Worm (Caenorhabditis elegans) whole organism, L4/young adult: Measurements from ENCODE around the gene K08D8.1.
"Not testable (repeated sequence)": the region's sequence is repeated elsewhere in the genome, so short reads cannot be mapped to it uniquely, and the experiment has no call there.

Source experiments
- W03F9.2 ChIP-seq: fragments of 150-350 bp; optimal IDR thresholded peaks from 2 replicates; lab custom pipeline; 2014; ENCODE audit warnings: missing biosample characterization, missing genetic modification characterization
- dao-5 ChIP-seq: sonication (generic microtip); optimal IDR thresholded peaks from 2 replicates; lab custom pipeline; 2016; ENCODE audit warnings: missing genotype, missing genetic modification characterization, moderate library complexity, missing compliant biosample characterization
- him-1 ChIP-seq: sonication (generic microtip); optimal IDR thresholded peaks from 2 replicates; lab custom pipeline; 2016; ENCODE audit warnings: missing genotype, missing genetic modification reagents, missing genetic modification characterization, missing compliant biosample characterization

Gene K08D8.1

DNA sequence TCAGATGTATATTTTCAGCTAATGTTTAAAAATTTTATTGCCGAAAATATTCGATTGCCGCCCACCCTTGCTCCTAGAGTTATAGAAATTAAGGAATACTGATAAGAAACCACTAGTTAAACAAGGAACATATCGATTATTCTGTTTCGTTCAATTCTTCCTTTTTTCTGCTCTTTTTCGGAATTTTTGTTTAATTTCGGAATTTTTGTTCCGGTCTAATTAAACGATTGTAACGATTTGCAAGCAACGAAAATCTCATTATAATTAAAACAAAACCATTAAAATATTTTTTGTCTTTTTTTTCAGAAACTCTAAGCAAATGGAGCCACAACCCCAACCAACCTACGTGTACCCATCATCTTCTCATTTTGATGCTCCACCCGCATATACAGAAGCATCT lies at the start of gene K08D8.1:
Gene K08D8.1, plus strand, starts transcription at position 301 of the 400 bp plus-strand sequence.
- TF ChIP-seq dao-5 (tag; lab: Kevin White, UChicago) (no peak), W03F9.2 (tag; lab: Kevin White, UChicago) (no peak), him-1 (tag; lab: Kevin White, UChicago) (no peak)

DNA sequence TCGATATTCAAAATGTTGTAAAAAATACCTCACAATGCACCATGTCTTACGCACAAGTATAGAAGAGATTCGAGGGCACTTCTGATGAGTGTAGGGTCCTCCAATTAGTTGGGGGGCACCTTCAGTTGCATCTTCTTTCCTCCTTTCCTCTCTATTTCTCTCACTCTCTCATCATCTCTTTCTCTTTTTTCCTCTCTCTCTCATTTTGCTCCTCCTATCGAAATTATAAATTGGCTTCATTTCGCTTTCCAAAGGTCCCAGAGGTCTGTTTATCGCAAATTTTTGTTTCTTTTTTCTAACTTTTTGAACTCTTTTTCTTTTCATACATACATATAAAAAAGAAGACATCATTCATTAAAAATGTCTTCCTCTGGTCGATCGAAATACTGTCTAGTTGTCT lies 49.4 kb upstream of the K08D8.1 start:
- TF ChIP-seq W03F9.2 (tag; lab: Kevin White, UChicago) (no peak), dao-5 (tag; lab: Kevin White, UChicago) (no peak), him-1 (tag; lab: Kevin White, UChicago) (no peak)

DNA sequence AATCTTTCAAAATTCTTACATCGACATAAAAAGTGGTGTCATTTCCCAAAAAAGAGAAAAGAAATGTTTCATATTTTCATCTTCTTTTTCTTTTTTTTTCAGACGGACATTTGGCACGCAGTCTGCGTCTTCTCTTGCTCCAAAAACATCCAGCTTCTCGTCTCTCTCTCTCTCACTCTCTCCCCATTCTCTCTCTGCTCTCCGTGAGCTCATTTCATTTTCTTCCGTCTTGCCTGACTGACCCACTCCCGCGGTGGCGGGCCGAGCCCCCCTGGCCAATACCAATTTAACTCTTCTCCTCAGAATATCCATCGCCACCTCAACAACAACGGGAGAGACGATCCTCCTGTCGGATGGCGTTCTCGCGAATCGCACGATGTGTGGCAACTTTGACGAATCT lies 46.7 kb upstream of the K08D8.1 start, which contains the start of gene txt-19:
Gene txt-19, plus strand, starts transcription at position 304 of the 400 bp plus-strand sequence.
- TF ChIP-seq him-1 (tag; lab: Kevin White, UChicago): no peak

DNA sequence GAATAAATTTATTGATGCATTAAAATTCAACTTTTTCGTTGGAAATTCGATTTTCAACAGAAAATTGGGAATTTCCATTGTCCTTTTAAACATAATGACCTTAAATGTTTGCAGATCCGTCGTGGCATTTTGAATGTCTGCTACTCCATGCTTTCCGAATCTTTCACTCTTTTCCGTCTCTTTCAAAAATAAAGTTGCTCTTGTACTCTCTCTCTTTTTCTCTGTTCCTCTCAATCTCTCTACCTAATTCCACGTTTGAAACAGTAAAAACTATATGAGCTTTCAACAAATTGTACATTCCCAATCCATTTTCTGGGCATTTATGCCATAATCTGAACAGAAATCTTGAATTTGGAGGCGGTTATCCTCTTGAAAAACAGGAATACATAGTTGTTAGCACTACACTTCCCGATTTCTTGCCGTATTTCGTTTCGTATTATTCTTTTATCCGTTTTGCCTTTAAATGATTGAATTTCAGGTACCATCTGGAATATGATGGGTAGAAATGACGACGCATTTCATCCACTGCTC lies 43.2 kb upstream of the K08D8.1 start, which contains the start of gene srf-3:
Gene srf-3, plus strand, starts transcription at position 481 of the 531 bp plus-strand sequence.
- TF ChIP-seq W03F9.2 (tag; lab: Kevin White, UChicago): no peak
- no peak for TF ChIP-seq dao-5 (tag; lab: Kevin White, UChicago)
- no peak for TF ChIP-seq him-1 (tag; lab: Kevin White, UChicago)

DNA sequence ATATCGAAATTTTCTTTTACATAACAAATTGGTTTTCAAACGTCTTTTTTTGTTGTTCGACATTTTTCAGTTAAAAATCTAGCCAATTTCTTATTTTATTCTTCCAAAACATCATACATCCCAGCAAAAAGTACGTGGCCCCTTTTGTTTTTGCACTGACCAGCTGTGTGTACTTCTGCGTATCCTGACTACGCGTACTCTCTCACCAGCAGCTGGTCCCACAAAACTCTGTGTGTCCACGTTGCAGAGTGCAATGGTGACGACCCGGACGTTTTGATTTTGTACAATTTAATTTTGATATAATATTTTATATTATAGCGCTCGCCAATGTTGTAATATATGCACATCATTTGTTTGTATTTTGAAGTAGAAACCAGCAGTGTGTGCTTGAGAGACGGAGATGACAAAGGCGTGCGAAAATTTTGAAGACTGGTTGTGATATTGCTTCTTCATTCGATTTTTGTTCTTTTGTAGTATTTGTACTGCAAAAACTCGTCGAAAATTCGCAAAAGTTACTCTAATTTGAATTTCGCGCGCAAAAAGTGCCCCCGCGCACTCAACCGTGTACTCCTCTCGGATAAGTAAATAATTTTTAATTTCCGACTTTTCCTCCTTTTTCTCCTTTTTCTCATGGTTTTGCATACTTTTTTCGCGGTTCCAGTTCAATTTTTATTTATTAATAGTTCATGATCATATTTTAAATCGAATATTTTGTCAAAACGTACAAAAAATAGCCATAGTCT lies 37.8 kb upstream of the K08D8.1 start:
- no peak for TF ChIP-seq him-1 (tag; lab: Kevin White, UChicago)
- no peak for TF ChIP-seq dao-5 (tag; lab: Kevin White, UChicago)
- no peak for TF ChIP-seq W03F9.2 (tag; lab: Kevin White, UChicago)

DNA sequence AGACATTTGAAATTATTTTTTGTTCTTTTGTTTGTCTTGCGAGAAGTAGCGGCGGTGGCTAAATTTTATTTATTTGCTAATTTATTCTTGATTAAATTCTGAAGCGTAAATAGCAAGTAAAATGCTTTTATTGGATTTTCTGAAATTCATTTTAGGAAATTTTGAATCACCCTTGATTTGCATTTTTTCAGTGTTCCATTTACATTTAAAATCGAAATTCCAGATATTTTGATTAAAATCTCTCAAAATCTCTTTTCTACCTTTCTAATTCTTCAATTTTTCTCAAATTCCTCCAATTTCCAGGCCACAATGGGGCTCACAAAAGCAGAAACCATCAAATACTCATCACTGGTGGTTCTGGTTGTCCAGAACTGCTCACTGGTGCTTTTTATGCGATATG lies 37.0 kb upstream of the K08D8.1 start, which contains the start of gene nstp-5:
Gene nstp-5, plus strand, starts transcription at position 301 of the 400 bp plus-strand sequence.
- TF ChIP-seq W03F9.2 (tag; lab: Kevin White, UChicago): no peak
- TF ChIP-seq him-1 (tag; lab: Kevin White, UChicago): no peak
- no peak for TF ChIP-seq dao-5 (tag; lab: Kevin White, UChicago)

DNA sequence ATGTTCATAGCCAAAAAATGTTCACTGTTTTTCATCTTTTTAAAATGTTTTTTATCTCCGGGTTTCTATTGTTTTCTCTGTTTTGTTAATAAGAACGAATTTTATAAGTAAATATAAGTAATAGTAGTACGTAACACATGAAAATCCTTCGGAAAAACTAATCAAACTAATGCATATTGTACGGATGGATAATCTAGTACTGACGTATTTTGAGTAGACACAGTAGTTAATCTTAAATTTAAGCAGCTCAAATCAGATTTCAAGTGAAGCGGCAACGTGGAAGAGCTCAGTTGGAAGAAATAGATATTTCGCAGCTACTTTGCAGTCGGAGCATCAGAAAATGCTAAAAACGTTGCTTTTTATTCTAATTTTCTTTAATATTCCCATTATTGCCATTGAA lies 32.5 kb upstream of the K08D8.1 start, which contains the start of gene gcy-18:
Gene gcy-18, plus strand, starts transcription at position 301 of the 400 bp plus-strand sequence.
- TF ChIP-seq dao-5 (tag; lab: Kevin White, UChicago): no peak
- TF ChIP-seq W03F9.2 (tag; lab: Kevin White, UChicago): no peak

DNA sequence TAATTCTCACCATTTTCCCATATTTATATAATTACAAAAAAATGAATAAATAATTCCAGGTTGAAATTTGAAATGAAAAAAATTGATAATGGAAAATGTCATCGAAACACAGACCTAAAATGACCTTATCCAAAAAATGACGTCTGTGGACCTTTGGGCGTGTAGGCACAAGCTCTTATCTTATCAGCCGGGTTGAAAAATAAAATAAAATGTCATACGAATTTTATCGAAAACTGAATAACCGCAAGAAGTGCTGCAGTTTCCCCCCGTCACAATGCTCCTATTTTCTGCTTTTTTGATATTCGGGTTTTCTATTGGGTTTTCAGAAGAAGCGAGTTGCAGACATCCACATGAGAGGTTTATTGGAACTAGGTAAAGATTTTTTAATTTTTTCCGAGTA lies 26.4 kb upstream of the K08D8.1 start, which contains the start of gene clec-186:
Gene clec-186, plus strand, starts transcription at position 226 of the 400 bp plus-strand sequence.
- TF ChIP-seq dao-5 (tag; lab: Kevin White, UChicago) (no peak), W03F9.2 (tag; lab: Kevin White, UChicago) (no peak), him-1 (tag; lab: Kevin White, UChicago) (no peak)

DNA sequence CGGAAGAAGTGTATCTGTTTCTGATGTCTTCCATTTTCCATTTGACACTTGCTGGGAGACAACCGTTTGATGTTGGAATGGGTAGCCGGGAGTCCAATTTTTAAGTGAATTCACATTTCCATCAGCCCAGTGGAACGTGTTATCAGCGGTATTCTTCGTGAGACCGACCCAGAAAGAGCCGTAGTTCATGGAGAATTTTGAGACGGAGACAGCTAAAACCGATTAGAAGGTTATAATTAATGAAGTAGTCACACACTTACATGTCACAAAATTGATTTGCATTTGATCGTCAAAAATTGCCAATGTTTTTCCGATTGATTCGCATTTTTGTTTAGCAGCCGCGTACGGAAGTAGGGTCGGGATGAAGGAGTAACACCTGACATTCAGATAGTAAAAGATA lies 22.9 kb upstream of the K08D8.1 start:
- TF ChIP-seq dao-5 (tag; lab: Kevin White, UChicago): no peak
- no peak for TF ChIP-seq him-1 (tag; lab: Kevin White, UChicago)
- TF ChIP-seq W03F9.2 (tag; lab: Kevin White, UChicago): no peak

DNA sequence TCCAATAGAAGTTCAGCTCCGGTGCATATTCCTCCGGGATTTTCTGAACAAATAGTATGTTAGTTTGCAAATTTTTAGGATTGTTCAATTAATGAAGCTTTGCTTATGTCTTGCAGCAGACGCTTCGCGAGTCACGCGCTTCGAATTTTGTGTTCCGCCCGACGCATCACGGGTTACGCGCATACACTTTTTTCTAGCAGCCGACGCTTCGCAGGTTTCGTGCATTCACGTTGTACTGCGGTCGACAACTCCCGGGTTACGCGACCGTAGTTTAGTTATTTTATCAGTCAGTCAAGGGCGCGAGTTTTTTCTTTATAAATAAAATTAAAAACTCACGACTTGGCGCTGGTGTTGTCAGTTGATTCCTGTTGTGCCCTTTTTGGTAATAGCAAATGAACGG lies 22.5 kb upstream of the K08D8.1 start:
- TF ChIP-seq him-1 (tag; lab: Kevin White, UChicago): no peak
- TF ChIP-seq W03F9.2 (tag; lab: Kevin White, UChicago): no peak
- TF ChIP-seq dao-5 (tag; lab: Kevin White, UChicago): no peak

DNA sequence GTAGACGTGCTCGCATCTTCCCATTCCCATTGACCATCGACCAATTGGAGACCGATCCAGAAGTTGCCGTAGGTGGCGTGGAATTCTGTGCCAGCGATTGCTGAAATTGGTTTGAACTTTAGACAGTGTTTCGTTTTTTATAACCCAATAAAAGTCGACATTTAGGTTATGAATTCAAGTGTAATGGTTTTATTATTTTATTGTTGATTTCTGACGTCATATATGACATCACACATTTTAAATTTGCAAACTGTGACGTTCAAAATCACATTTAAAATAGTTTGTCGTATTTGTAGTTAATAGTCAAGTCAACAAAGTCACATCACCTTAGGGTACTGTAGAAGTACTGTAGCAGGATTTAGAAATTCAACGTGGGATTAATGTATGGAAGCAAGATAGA lies 22.0 kb upstream of the K08D8.1 start:
- TF ChIP-seq W03F9.2 (tag; lab: Kevin White, UChicago) (no peak), dao-5 (tag; lab: Kevin White, UChicago) (no peak), him-1 (tag; lab: Kevin White, UChicago) (no peak)

DNA sequence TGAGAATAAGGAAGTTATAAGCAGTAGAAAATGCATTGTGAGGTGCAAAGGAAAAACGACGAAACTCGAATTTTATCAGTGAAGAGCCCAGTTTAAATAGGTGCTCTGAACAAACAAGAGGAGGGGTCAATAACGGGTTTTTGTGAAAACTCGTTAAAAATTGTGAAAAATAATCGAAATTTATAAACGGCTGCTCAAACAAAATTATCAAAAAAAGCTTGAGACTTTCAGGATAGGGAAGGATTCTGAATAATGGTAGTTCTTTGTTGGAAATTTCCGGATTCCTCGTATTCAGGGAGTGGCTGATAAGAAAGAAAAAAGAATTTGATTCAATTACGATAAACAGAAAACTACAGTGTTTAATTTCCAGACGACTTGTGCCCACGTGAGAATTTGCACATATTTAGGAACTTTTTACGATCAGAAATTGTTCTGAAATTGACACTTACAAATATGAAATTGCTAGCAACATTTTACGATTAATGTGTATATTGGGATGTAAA lies 20.8 kb upstream of the K08D8.1 start, which contains the start of gene clec-187:
Gene clec-187, minus strand, starts transcription at position 51 of the 503 bp plus-strand sequence.
- no peak for TF ChIP-seq dao-5 (tag; lab: Kevin White, UChicago)

DNA sequence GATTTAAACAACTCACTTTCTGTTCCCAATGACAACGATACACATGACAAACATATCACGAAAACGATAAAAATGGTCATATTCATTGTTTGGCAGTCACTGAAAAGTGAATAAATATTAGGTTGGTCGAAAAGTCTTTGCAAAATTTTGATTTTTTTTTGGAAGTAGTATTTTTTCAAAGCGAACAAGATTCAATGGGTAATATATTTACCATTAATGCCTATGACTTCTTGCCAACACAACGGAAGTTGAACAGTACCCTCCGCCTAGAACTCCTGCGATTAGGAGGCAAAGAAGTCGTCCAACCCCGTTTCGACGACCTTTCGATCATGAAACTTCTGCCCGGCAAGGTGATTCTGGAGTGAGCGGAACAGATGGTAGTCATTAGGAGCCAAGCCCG lies 17.0 kb upstream of the K08D8.1 start, which contains the start of gene ZK896.1:
Gene ZK896.1, minus strand, starts transcription at position 101 of the 400 bp plus-strand sequence.
- not testable (repeated sequence) for TF ChIP-seq him-1, dao-5, W03F9.2 (tag; lab: Kevin White, UChicago)
